Worm (Caenorhabditis elegans) whole organism, midembryonic: ENCODE data around the gene ras-2.

Source experiments
- T22C8.4 ChIP-seq: fragments of 200-800 bp; sonication (Bioruptor generic); IDR thresholded peaks from 2 replicates; pipeline ENCODE4 v1.3.6; 2022; ENCODE audit warnings: missing genetic modification characterization, missing compliant biosample characterization
- cog-1 ChIP-seq: sonication (generic microtip); optimal IDR thresholded peaks from 2 replicates; lab custom pipeline; 2016; ENCODE audit warnings: missing genetic modification characterization, missing compliant biosample characterization
- flt-1 ChIP-seq: fragments of 200-800 bp; sonication (Bioruptor generic); IDR thresholded peaks from 2 replicates; pipeline ENCODE4 v1.3.6; 2022; ENCODE audit warnings: missing genetic modification characterization, missing compliant biosample characterization
- klf-2 ChIP-seq: fragments of 200-800 bp; sonication (Bioruptor generic); conservative IDR thresholded peaks from 2 replicates; pipeline ENCODE4 v1.3.6; 2022; ENCODE audit warnings: missing genetic modification reagents, missing genetic modification characterization, missing compliant biosample characterization
- med-1 ChIP-seq: sonication (generic microtip); optimal IDR thresholded peaks from 2 replicates; lab custom pipeline; 2017; ENCODE audit warnings: missing genetic modification characterization, mild to moderate bottlenecking, missing compliant biosample characterization, antibody characterized with exemption, missing genetic modification reagents; ENCODE audit not compliant: insufficient read depth
- ref-1 ChIP-seq: fragments of 200-800 bp; sonication (Bioruptor generic); conservative IDR thresholded peaks from 2 replicates; pipeline ENCODE4 v1.3.6; 2022; ENCODE audit warnings: missing genetic modification reagents, missing genetic modification characterization, missing compliant biosample characterization
- tab-1 ChIP-seq: fragments of 200-800 bp; sonication (Bioruptor generic); IDR thresholded peaks from 2 replicates; pipeline ENCODE4 v1.3.6; 2022; ENCODE audit warnings: missing genetic modification characterization, missing compliant biosample characterization
- ztf-23 ChIP-seq: fragments of 200-800 bp; sonication (Bioruptor generic); IDR thresholded peaks from 2 replicates; pipeline ENCODE4 v1.3.6; 2022; ENCODE audit warnings: missing genetic modification reagents, missing genetic modification characterization, missing compliant biosample characterization
- ztf-29 ChIP-seq: fragments of 200-800 bp; sonication (Bioruptor generic); IDR thresholded peaks from 2 replicates; pipeline ENCODE4 v1.3.6; 2022; ENCODE audit warnings: missing genetic modification reagents, missing genetic modification characterization, missing compliant biosample characterization

Gene ras-2

DNA sequence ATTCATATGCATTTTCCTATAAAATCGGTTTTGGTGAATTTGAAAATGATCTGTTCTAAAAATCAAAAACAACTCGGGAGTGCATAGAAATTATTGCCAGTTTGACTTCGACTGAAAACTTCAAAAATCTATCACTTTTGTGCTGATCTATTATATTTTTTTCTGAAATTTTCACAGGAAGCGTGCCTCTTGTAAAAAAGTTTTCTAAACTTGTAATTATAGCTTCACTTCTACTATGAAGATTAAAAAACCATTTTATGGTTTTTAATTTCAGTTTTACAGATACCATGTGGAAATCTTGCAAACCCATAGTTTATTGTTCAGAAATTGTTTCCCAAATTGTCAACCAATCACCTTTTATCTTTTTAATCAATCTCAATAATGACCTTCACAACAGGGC, 5.8 kb downstream of the ras-2 start, which contains the start of gene F17C8.9:
Gene F17C8.9 (plus strand): TSS at position 301 of the 400 bp plus-strand sequence.
- TF ChIP-seq tab-1 (GFP tag; lab: Robert Waterston, UW) (no peak), ztf-23 (GFP tag; lab: Robert Waterston, UW) (no peak), klf-2 (no peak), cog-1 (tag; lab: Kevin White, UChicago) (no peak), ztf-29 (GFP tag; lab: Robert Waterston, UW) (no peak), flt-1 (no peak), med-1 (GFP tag; lab: Kevin White, UChicago) (no peak), ref-1 (no peak), T22C8.4 (GFP tag; lab: Robert Waterston, UW) (no peak)

DNA sequence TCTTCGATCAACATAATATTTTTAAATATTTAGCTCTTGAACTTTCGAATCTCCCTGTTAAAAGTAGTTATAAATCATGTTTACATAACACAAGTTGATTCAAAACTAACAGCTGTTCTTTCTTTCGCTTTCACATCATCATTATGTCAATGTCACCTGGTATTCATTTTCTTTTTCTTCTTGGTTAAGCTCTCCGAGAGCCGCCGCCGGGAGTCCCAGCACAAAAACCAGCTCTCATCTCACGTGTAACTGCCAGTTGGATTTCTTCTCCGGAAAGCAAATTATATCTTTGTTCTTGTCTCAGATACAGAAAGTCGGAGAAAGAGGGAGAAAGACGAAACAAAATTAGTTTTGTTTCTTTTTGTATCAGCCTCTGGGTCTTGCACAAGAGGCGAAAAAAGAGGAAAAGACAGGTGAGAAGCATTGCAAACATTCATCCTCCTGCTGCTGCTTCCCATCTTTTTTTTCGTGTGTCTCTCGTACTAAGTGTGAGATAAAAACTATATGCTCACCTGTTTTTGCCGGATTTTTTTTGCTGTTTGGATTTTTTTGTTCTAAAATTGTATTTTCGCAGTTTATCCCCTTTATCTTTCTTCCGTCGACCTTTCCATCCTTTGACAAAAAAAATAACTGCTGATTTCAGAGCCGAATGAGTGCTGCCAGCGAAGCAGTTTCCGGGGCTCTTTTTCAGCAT, 8.4 kb downstream of the ras-2 start, which contains the start of gene F17C8.3:
Gene F17C8.3 (plus strand): TSS at position 644 of the 694 bp plus-strand sequence.
- TF ChIP-seq flt-1 (no peak), klf-2 (no peak), cog-1 (tag; lab: Kevin White, UChicago) (no peak)

DNA sequence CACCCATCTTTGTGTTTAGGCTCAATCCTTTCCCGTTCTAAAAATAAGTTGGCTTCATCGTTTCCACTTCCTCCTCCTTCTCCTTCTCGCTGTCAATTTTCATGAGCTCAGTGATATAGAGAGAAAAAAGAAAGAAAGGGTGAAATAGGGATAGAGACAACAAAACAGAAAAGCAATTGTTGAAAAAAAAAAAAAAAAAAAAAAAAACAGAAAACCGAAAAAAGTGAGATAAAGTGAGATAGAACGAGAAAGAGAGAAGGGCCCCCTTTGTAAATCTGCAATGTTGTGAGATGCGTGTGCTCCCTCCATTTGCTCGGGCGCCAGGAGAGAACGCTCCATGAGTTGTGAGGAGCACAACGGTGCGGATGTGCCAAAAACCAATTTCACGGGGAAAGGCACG, 16.0 kb downstream of the ras-2 start:
- TF ChIP-seq flt-1 (0 out of 2 replicates have a peak, but pooled peaks have one; percentile 44), klf-2 (no peak), med-1 (GFP tag; lab: Kevin White, UChicago) (no peak), ztf-23 (GFP tag; lab: Robert Waterston, UW) (no peak), T22C8.4 (GFP tag; lab: Robert Waterston, UW) (no peak), tab-1 (GFP tag; lab: Robert Waterston, UW) (no peak)

ce11 chrIII:4721750-4722149, 18.1 kb downstream of the ras-2 start, which contains the start of gene acy-1:
Gene acy-1 (plus strand): TSS chrIII:4722095.
- TF ChIP-seq cog-1 (tag; lab: Kevin White, UChicago) (peak; percentile 25), ztf-29 (GFP tag; lab: Robert Waterston, UW) (no peak)

DNA sequence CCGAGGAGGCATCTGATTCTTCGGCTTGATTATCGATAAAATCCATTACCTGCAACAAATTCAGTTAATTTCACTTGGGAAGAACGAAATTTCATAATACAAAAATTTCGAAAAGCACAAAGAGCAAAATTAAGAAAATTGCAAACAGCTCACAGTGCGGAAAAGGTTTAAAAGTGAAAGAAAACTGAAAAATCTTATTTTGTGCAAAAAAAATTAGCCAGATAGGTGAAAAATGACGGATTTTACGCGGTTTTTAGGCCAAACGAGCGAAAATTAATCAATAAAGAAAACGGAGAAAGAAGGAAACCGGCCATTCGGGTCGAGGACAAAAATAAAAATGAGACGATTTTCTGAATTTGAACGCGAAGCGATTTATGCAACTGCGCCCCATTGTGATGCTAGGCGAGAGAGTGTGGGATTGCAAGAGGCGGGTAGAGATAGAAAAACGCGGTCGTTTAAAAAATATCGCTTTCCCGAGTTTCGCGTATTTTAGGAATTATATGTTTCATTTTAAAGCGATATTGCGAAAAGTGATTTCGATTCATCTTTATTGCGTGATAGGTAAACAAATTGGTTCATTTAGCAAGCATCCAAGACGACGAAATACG, 19.2 kb downstream of the ras-2 start, which contains the start of gene emb-5:
Gene emb-5 (minus strand): TSS at position 51 of the 608 bp plus-strand sequence.
- TF ChIP-seq T22C8.4 (GFP tag; lab: Robert Waterston, UW), result no peak
- TF ChIP-seq ztf-29 (GFP tag; lab: Robert Waterston, UW), result no peak
- TF ChIP-seq flt-1, result 0 out of 2 replicates have a peak, but pooled peaks have one; percentile 45
- no peak for TF ChIP-seq ref-1
- no peak for TF ChIP-seq med-1 (GFP tag; lab: Kevin White, UChicago)
- no peak for TF ChIP-seq klf-2

- TF ChIP-seq tab-1 (GFP tag; lab: Robert Waterston, UW), result no peak
Measured at ce11 chrIII:4715088-4715487, 24.8 kb downstream of the ras-2 start, which contains the start of gene him-18. Gene him-18 (minus strand): TSS chrIII:4715188.

ce11 chrIII:4708909-4709308, 31.0 kb downstream of the ras-2 start, which contains the start of gene T04A8.18:
Gene T04A8.18 (plus strand): TSS chrIII:4709209.
- no peak for TF ChIP-seq tab-1 (GFP tag; lab: Robert Waterston, UW)
- TF ChIP-seq med-1 (GFP tag; lab: Kevin White, UChicago), result no peak
- no peak for TF ChIP-seq cog-1 (tag; lab: Kevin White, UChicago)
- no peak for TF ChIP-seq klf-2
- TF ChIP-seq T22C8.4 (GFP tag; lab: Robert Waterston, UW), result no peak
- no peak for TF ChIP-seq ztf-23 (GFP tag; lab: Robert Waterston, UW)
- no peak for TF ChIP-seq flt-1
- no peak for TF ChIP-seq ref-1
- no peak for TF ChIP-seq ztf-29 (GFP tag; lab: Robert Waterston, UW)

DNA sequence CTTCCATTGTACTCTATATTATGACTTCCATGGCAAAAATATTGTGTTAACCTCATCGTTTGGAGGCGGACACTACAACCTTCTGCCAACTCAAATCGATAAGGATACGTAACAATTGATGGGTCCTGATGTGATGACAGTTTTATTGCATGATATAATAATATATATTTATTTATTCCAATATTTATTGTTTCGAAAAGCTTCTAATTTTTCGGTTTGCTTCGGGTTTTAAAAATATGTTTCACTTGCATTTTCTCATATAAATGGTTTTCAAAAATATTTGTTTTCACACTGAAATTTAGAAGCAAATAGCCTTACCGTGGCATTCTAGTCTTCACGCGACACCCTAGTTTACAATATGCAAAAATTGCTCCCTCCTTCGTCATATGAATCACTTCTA, 33.2 kb downstream of the ras-2 start, which contains the start of gene T04A8.13:
Gene T04A8.13 (plus strand): TSS at position 301 of the 400 bp plus-strand sequence.
- TF ChIP-seq ztf-29 (GFP tag; lab: Robert Waterston, UW), result no peak
- no peak for TF ChIP-seq tab-1 (GFP tag; lab: Robert Waterston, UW)
- no peak for TF ChIP-seq flt-1
- no peak for TF ChIP-seq cog-1 (tag; lab: Kevin White, UChicago)
- TF ChIP-seq ref-1, result no peak
- TF ChIP-seq klf-2, result no peak
- no peak for TF ChIP-seq T22C8.4 (GFP tag; lab: Robert Waterston, UW)
- TF ChIP-seq ztf-23 (GFP tag; lab: Robert Waterston, UW), result no peak
- TF ChIP-seq med-1 (GFP tag; lab: Kevin White, UChicago), result no peak

DNA sequence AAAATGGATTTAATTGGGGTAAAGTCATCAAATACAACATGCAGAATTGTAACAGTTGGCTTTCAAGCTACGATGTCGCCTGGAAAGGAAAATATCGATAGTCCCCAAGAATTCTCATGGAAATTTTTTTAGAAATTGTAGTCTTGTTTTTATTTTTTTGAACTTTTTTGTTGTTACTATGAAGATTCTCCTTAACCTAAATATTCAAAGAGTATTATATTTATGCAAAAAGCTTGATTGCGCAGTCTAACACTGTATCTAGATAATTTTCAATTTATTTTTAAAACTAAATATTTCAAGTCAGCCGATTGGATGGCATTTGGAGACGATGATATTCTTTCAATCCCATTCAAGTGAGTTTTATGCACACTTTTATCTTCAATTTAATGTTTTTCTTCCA, 34.7 kb downstream of the ras-2 start, which contains the start of gene pgap-2:
Gene pgap-2 (plus strand): TSS at position 301 of the 400 bp plus-strand sequence.
- TF ChIP-seq med-1 (GFP tag; lab: Kevin White, UChicago) (no peak), tab-1 (GFP tag; lab: Robert Waterston, UW) (no peak), klf-2 (no peak), T22C8.4 (GFP tag; lab: Robert Waterston, UW) (no peak), cog-1 (tag; lab: Kevin White, UChicago) (no peak), flt-1 (no peak), ztf-23 (GFP tag; lab: Robert Waterston, UW) (no peak), ztf-29 (GFP tag; lab: Robert Waterston, UW) (no peak), ref-1 (no peak)

DNA sequence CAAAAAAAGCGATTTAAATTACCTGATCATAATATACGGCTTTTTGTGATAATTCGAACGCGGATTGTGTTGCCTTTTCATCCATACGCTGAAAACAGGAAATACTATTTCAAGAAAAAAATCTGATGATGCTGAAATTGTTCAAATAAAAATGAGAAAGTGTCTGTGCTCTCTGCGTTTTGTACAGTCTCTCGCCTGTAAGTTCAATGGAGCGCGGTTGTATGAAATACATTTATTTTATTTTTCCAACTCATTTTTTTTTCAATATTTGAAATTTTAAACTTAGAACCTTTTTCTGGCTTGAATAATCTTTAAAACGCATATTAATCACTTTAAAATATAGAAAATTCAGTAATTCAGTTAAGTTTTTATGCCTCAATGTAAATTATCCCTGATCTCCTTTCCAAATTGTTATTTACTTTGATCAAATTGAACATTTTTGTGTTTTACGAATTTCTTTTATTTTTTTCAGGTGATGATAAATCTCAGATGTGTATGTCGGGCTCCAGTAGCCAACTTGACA, 35.9 kb downstream of the ras-2 start, which contains the start of the genes clp-2 and mrpl-16:
Gene clp-2 (minus strand): TSS at position 94 of the 523 bp plus-strand sequence.
Gene mrpl-16 (plus strand): TSS at position 473 of the 523 bp plus-strand sequence.
- TF ChIP-seq med-1 (GFP tag; lab: Kevin White, UChicago) (no peak), tab-1 (GFP tag; lab: Robert Waterston, UW) (no peak), cog-1 (tag; lab: Kevin White, UChicago) (no peak), ref-1 (no peak), flt-1 (no peak), ztf-23 (GFP tag; lab: Robert Waterston, UW) (no peak), klf-2 (no peak), ztf-29 (GFP tag; lab: Robert Waterston, UW) (no peak), T22C8.4 (GFP tag; lab: Robert Waterston, UW) (no peak)
